In the genomic region with DNA sequence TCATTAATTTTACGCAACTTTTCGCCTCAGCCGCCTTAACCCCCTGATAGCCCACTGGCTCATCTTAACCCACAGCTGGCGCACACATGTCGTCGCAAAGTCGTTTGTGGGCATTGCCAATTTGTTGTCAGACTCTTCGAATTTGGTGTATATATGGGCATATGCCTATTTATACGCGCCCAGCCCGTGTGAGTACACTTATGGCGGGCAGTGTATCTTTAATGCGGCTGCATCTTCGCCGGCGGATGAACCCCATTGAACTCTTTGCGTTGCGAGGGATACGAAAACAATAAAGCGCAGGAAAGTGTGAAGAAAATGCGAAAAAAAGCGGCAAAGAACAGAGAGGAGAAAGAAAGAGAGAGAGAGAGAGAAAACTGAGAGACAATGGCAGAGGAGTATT, we compare ENCODE assay signal across 2 fruit fly cellular contexts.
TF ChIP-seq lines count a peak whose summit lies in the region.

No protein-coding gene starts in this region.

TF ChIP-seq in whole organism, embryonic, 481 proteins besides CTCF, POLR2A, EP300 and RAD21 (continued from another document):
- TF ChIP-seq CG8281 (tag; optimal IDR thresholded peaks at IDR 0.05; lab: Kevin White, UChicago) (no peak), Hr3 (GFP tag; optimal IDR thresholded peaks at IDR 0.05; lab: Kevin White, UChicago) (no peak), D19A (tag; optimal IDR thresholded peaks at IDR 0.05; lab: Kevin White, UChicago) (peak; percentile 24), CG6272 (GFP tag; IDR thresholded peaks at IDR 0.05; lab: Robert Waterston, UW) (0 out of 2 replicates have a peak, but pooled peaks have one; percentile 19), sob (GFP tag; IDR thresholded peaks at IDR 0.05; lab: Robert Waterston, UW) (peak; percentile 27; the same call in 1 of the 2 replicates), slbo (GFP tag; IDR thresholded peaks at IDR 0.05; lab: Robert Waterston, UW) (peak; percentile 29; the same call in 1 of the 2 replicates), prd (optimal IDR thresholded peaks at IDR 0.05; lab: Kevin White, UChicago) (no peak), prd (GFP tag; IDR thresholded peaks at IDR 0.05; lab: Robert Waterston, UW) (0 out of 3 replicates have a peak, but pooled peaks have one; percentile 22), CG14965 (GFP tag; optimal IDR thresholded peaks at IDR 0.05; lab: Kevin White, UChicago; ENCODE audit: borderline replicate concordance) (no peak), twi (tag; optimal IDR thresholded peaks at IDR 0.05; lab: Kevin White, UChicago) (peak; percentile 94), klu (GFP tag; IDR thresholded peaks at IDR 0.05; lab: Robert Waterston, UW) (no peak), Scr (GFP tag; IDR thresholded peaks at IDR 0.05; lab: Robert Waterston, UW; ENCODE audit: partially characterized antibody) (no peak), sisA (GFP tag; IDR thresholded peaks at IDR 0.05; lab: Robert Waterston, UW) (no peak), CG8388 (GFP tag; optimal IDR thresholded peaks at IDR 0.05; lab: Kevin White, UChicago) (peak; percentile 16), CG3726 (GFP tag; IDR thresholded peaks at IDR 0.05; lab: Robert Waterston, UW) (0 out of 3 replicates have a peak, but pooled peaks have one; percentile 33), shn (GFP tag; optimal IDR thresholded peaks at IDR 0.05; lab: Kevin White, UChicago) (no peak), Opbp (GFP tag; IDR thresholded peaks at IDR 0.05; lab: Robert Waterston, UW; ENCODE audit: partially characterized antibody) (no peak), CG11456 (GFP tag; IDR thresholded peaks at IDR 0.05; lab: Robert Waterston, UW) (0 out of 3 replicates have a peak, but pooled peaks have one; percentile 8), Max (GFP tag; optimal IDR thresholded peaks at IDR 0.05; lab: Kevin White, UChicago) (no peak)

TF ChIP-seq in whole organism, prepupa, 60 proteins besides CTCF, POLR2A, EP300 and RAD21 (continued from another document):
- no peak for TF ChIP-seq Hr38 (GFP tag; optimal IDR thresholded peaks at IDR 0.05; lab: Kevin White, UChicago)
- TF ChIP-seq CG34406 (GFP tag; optimal IDR thresholded peaks at IDR 0.05; lab: Kevin White, UChicago): no peak
- TF ChIP-seq CG15336 (GFP tag; IDR thresholded peaks at IDR 0.05; lab: Robert Waterston, UW): 0 out of 2 replicates have a peak, but pooled peaks have one; percentile 12
- TF ChIP-seq CG7368 (GFP tag; optimal IDR thresholded peaks at IDR 0.05; lab: Kevin White, UChicago): peak; percentile 15
- no peak for TF ChIP-seq Eip93F (GFP tag; optimal IDR thresholded peaks at IDR 0.05; lab: Kevin White, UChicago)
- peak; percentile 48 for TF ChIP-seq lz (GFP tag; optimal IDR thresholded peaks at IDR 0.05; lab: Kevin White, UChicago)
- peak; percentile 10 for TF ChIP-seq Sox15 (GFP tag; optimal IDR thresholded peaks at IDR 0.05; lab: Kevin White, UChicago)
- peak; percentile 39 for TF ChIP-seq CG3919 (GFP tag; optimal IDR thresholded peaks at IDR 0.05; lab: Kevin White, UChicago)
- peak; percentile 23 for TF ChIP-seq CG10669 (GFP tag; optimal IDR thresholded peaks at IDR 0.05; lab: Kevin White, UChicago)
- peak; percentile 41 for TF ChIP-seq Smox (GFP tag; optimal IDR thresholded peaks at IDR 0.05; lab: Kevin White, UChicago)
- no peak for TF ChIP-seq CG9139 (GFP tag; optimal IDR thresholded peaks at IDR 0.05; lab: Kevin White, UChicago)
- TF ChIP-seq CG8319 (GFP tag; optimal IDR thresholded peaks at IDR 0.05; lab: Kevin White, UChicago): peak; percentile 12
- 0 out of 3 replicates have a peak, but pooled peaks have one; percentile 25 for TF ChIP-seq eg (GFP tag; IDR thresholded peaks at IDR 0.05; lab: Robert Waterston, UW)
- TF ChIP-seq achi (GFP tag; optimal IDR thresholded peaks at IDR 0.05; lab: Kevin White, UChicago): peak; percentile 21
- TF ChIP-seq Sox14 (GFP tag; optimal IDR thresholded peaks at IDR 0.05; lab: Kevin White, UChicago): peak; percentile 27
- TF ChIP-seq CG8632 (GFP tag; optimal IDR thresholded peaks at IDR 0.05; lab: Kevin White, UChicago): peak; percentile 8
- TF ChIP-seq svp (GFP tag; lab: Kevin White, UChicago): peak; percentile 90
- TF ChIP-seq topi (GFP tag; optimal IDR thresholded peaks at IDR 0.05; lab: Kevin White, UChicago): peak; percentile 42
- peak; percentile 30 for TF ChIP-seq Sox102F (GFP tag; optimal IDR thresholded peaks at IDR 0.05; lab: Kevin White, UChicago)
- TF ChIP-seq CG11294 (GFP tag; IDR thresholded peaks at IDR 0.05; lab: Robert Waterston, UW): no peak
- TF ChIP-seq net (GFP tag; optimal IDR thresholded peaks at IDR 0.05; lab: Kevin White, UChicago): peak; percentile 20
- peak; percentile 28 for TF ChIP-seq CG32006 (GFP tag; optimal IDR thresholded peaks at IDR 0.05; lab: Kevin White, UChicago)
- no peak for TF ChIP-seq spab (GFP tag; optimal IDR thresholded peaks at IDR 0.05; lab: Kevin White, UChicago)
- peak; percentile 22 for TF ChIP-seq OdsH (GFP tag; optimal IDR thresholded peaks at IDR 0.05; lab: Kevin White, UChicago)
- TF ChIP-seq CG6163 (GFP tag; IDR thresholded peaks at IDR 0.05; lab: Robert Waterston, UW): peak; percentile 64; the same call in 2 of the 3 replicates
